Worm (Caenorhabditis elegans) whole organism, L3 larva: ENCODE measurements around the gene B0244.17.

ENCODE experiments used
- aly-2 ChIP-seq: fragments of 150-350 bp; optimal IDR thresholded peaks from 2 replicates; lab custom pipeline; 2014; ENCODE audit warnings: missing biosample characterization, missing genetic modification characterization
- ceh-9 ChIP-seq: sonication (generic microtip); optimal IDR thresholded peaks from 2 replicates; lab custom pipeline; 2018; ENCODE audit warnings: missing biosample characterization, missing genetic modification characterization
- nhr-237 ChIP-seq: fragments of 150-350 bp; optimal IDR thresholded peaks from 2 replicates; lab custom pipeline; 2014; ENCODE audit warnings: missing biosample characterization, missing genetic modification characterization
- unc-62 ChIP-seq: fragments of 150-350 bp; sonication (generic microtip); optimal IDR thresholded peaks from 4 replicates; lab custom pipeline; 2014; ENCODE audit warnings: missing biosample characterization, missing genetic modification reagents, missing genetic modification characterization

- TF ChIP-seq nhr-237 (tag; lab: Kevin White, UChicago) (no peak), unc-62 (GFP tag; lab: Kevin White, UChicago) (no peak), ceh-9 (tag; lab: Kevin White, UChicago) (no peak), aly-2 (tag; lab: Kevin White, UChicago) (no peak)
These were observed 7.6 kb downstream of the B0244.17 start, which contains the start of gene B0244.16 for ce11 chrIII:5740666-5741065.
